Fruit fly (Drosophila melanogaster) whole organism, embryonic: Measurements from ENCODE around the gene Ror.

Experiments
- B-H1 ChIP-seq: fragments of 200-800 bp; sonication (Bioruptor generic); IDR thresholded peaks from 3 replicates; pipeline ENCODE4 v1.3.6; 2022; ENCODE audit warnings: missing biosample characterization, missing genetic modification characterization
- BEAF-32 ChIP-seq: fragments of 200-800 bp; sonication (Bioruptor generic); optimal IDR thresholded peaks from 3 replicates; lab custom pipeline; 2017; ENCODE audit warnings: missing biosample characterization, missing genetic modification characterization, mild to moderate bottlenecking, moderate library complexity, missing genetic modification reagents
- CG10565 ChIP-seq: fragments of 200-800 bp; sonication (Bioruptor generic); optimal IDR thresholded peaks from 3 replicates; lab custom pipeline; 2016; ENCODE audit warnings: missing biosample characterization, mild to moderate bottlenecking, missing genetic modification characterization
- CG11093 ChIP-seq: fragments of 200-800 bp; sonication (Bioruptor generic); IDR thresholded peaks from 3 replicates; pipeline ENCODE4 v1.3.6; 2022; ENCODE audit warnings: missing biosample characterization, missing genetic modification characterization
- CG11696 ChIP-seq: fragments of 200-800 bp; sonication (Bioruptor generic); IDR thresholded peaks from 2 replicates; pipeline ENCODE4 v1.3.6; 2022; ENCODE audit warnings: missing biosample characterization, missing genetic modification characterization
- CG11723 ChIP-seq: fragments of 200-800 bp; sonication (Bioruptor generic); optimal IDR thresholded peaks from 2 replicates; lab custom pipeline; 2017; ENCODE audit warnings: missing biosample characterization, mild to moderate bottlenecking, missing genetic modification characterization
- CG12659 ChIP-seq: fragments of 200-800 bp; sonication (Bioruptor generic); optimal IDR thresholded peaks from 3 replicates; lab custom pipeline; 2017; ENCODE audit warnings: mild to moderate bottlenecking, missing biosample characterization, missing genetic modification reagents, missing genetic modification characterization
- CG13287 ChIP-seq: fragments of 200-800 bp; sonication (Bioruptor generic); IDR thresholded peaks from 2 replicates; pipeline ENCODE4 v1.3.6; 2022; ENCODE audit warnings: missing biosample characterization, missing genetic modification characterization; ENCODE audit not compliant: partially characterized antibody
- CG13424 ChIP-seq: fragments of 200-800 bp; sonication (Bioruptor generic); optimal IDR thresholded peaks from 2 replicates; lab custom pipeline; 2019; ENCODE audit warnings: missing biosample characterization, mild to moderate bottlenecking, missing genetic modification characterization, moderate library complexity
- CG13894 ChIP-seq: fragments of 200-800 bp; sonication (Bioruptor generic); optimal IDR thresholded peaks from 3 replicates; lab custom pipeline; 2018; ENCODE audit warnings: missing biosample characterization, mild to moderate bottlenecking, missing genetic modification characterization, moderate library complexity
- CG14441 ChIP-seq: fragments of 200-800 bp; sonication (Bioruptor generic); IDR thresholded peaks from 2 replicates; pipeline ENCODE4 v1.3.6; 2022; ENCODE audit warnings: missing biosample characterization, missing genetic modification characterization
- CG2202 ChIP-seq: fragments of 200-800 bp; sonication (Bioruptor generic); optimal IDR thresholded peaks from 2 replicates; lab custom pipeline; 2018; ENCODE audit warnings: missing biosample characterization, mild to moderate bottlenecking, missing genetic modification characterization
- CG2875 ChIP-seq: fragments of 200-800 bp; sonication (Bioruptor generic); optimal IDR thresholded peaks from 2 replicates; lab custom pipeline; 2017; ENCODE audit warnings: missing biosample characterization, mild to moderate bottlenecking, missing genetic modification characterization, missing genetic modification reagents
- CG31441 ChIP-seq: fragments of 200-800 bp; sonication (Bioruptor generic); IDR thresholded peaks from 2 replicates; pipeline ENCODE4 v1.3.6; 2022; ENCODE audit warnings: missing biosample characterization, missing genetic modification characterization
- CG4282 ChIP-seq: fragments of 200-800 bp; sonication (Bioruptor generic); optimal IDR thresholded peaks from 2 replicates; lab custom pipeline; 2016; ENCODE audit warnings: missing biosample characterization, missing genetic modification characterization
- CG4820 ChIP-seq: fragments of 200-800 bp; sonication (Bioruptor generic); optimal IDR thresholded peaks from 3 replicates; lab custom pipeline; 2016; ENCODE audit warnings: missing biosample characterization, missing genetic modification characterization
- CG4854 ChIP-seq: fragments of 200-800 bp; sonication (Bioruptor generic); optimal IDR thresholded peaks from 2 replicates; lab custom pipeline; 2016; ENCODE audit warnings: missing biosample characterization, missing genetic modification characterization, inconsistent platforms
- CG5245 ChIP-seq: fragments of 200-800 bp; sonication (Bioruptor generic); optimal IDR thresholded peaks from 3 replicates; lab custom pipeline; 2016; ENCODE audit warnings: missing biosample characterization, missing genetic modification characterization
- CG6272 ChIP-seq: fragments of 200-800 bp; sonication (Bioruptor generic); IDR thresholded peaks from 2 replicates; pipeline ENCODE4 v1.3.6; 2022; ENCODE audit warnings: missing biosample characterization, missing genetic modification characterization
- CG7372 ChIP-seq: fragments of 200-800 bp; sonication (Bioruptor generic); IDR thresholded peaks from 2 replicates; pipeline ENCODE4 v1.3.6; 2022; ENCODE audit warnings: missing biosample characterization, missing genetic modification characterization
- CG7556 ChIP-seq: fragments of 200-800 bp; sonication (Bioruptor generic); optimal IDR thresholded peaks from 2 replicates; lab custom pipeline; 2017; ENCODE audit warnings: missing biosample characterization, mild to moderate bottlenecking, missing genetic modification characterization
- CG7987 ChIP-seq: fragments of 200-800 bp; sonication (Bioruptor generic); optimal IDR thresholded peaks from 2 replicates; lab custom pipeline; 2018; ENCODE audit warnings: missing biosample characterization, mild to moderate bottlenecking, missing genetic modification characterization, moderate library complexity
- CkIIα-i1 ChIP-seq: fragments of 200-800 bp; sonication (Bioruptor generic); IDR thresholded peaks from 2 replicates; pipeline ENCODE4 v1.3.6; 2022; ENCODE audit warnings: missing biosample characterization, missing genetic modification characterization
- Dbx ChIP-seq: fragments of 200-800 bp; sonication (Bioruptor generic); IDR thresholded peaks from 3 replicates; pipeline ENCODE4 v1.3.6; 2022; ENCODE audit warnings: missing biosample characterization, missing genetic modification characterization
- E2f1 ChIP-seq: fragments of 200-800 bp; sonication (Bioruptor generic); IDR thresholded peaks from 2 replicates; pipeline ENCODE4 v1.3.6; 2022; ENCODE audit warnings: missing biosample characterization, missing genetic modification characterization
- Fer2 ChIP-seq: fragments of 200-800 bp; sonication (Bioruptor generic); optimal IDR thresholded peaks from 2 replicates; lab custom pipeline; 2018; ENCODE audit warnings: missing biosample characterization, mild to moderate bottlenecking, missing genetic modification characterization, moderate library complexity
- HLH4C ChIP-seq: fragments of 200-800 bp; sonication (Bioruptor generic); IDR thresholded peaks from 3 replicates; pipeline ENCODE4 v1.3.6; 2022; ENCODE audit warnings: missing biosample characterization, missing genetic modification characterization; ENCODE audit not compliant: partially characterized antibody
- HLHmδ ChIP-seq: fragments of 200-800 bp; sonication (Bioruptor generic); optimal IDR thresholded peaks from 2 replicates; lab custom pipeline; 2018; ENCODE audit warnings: missing biosample characterization, mild to moderate bottlenecking, missing genetic modification characterization, moderate library complexity
- Meics ChIP-seq: fragments of 200-800 bp; sonication (Bioruptor generic); optimal IDR thresholded peaks from 2 replicates; lab custom pipeline; 2017; ENCODE audit warnings: missing biosample characterization, mild to moderate bottlenecking, missing genetic modification characterization
- Neu2 ChIP-seq: fragments of 200-800 bp; sonication (Bioruptor generic); optimal IDR thresholded peaks from 3 replicates; lab custom pipeline; 2016; ENCODE audit warnings: missing biosample characterization, missing genetic modification characterization, borderline replicate concordance
- Sry-β ChIP-seq: fragments of 200-800 bp; sonication (Bioruptor generic); optimal IDR thresholded peaks from 2 replicates; lab custom pipeline; 2018; ENCODE audit warnings: missing biosample characterization, mild to moderate bottlenecking, missing genetic modification characterization, moderate library complexity
- Vsx1 ChIP-seq: fragments of 200-800 bp; sonication (Bioruptor generic); optimal IDR thresholded peaks from 2 replicates; lab custom pipeline; 2017; ENCODE audit warnings: missing biosample characterization, mild to moderate bottlenecking, missing genetic modification characterization, missing genetic modification reagents
- ara ChIP-seq: fragments of 200-800 bp; sonication (Bioruptor generic); IDR thresholded peaks from 2 replicates; pipeline ENCODE4 v1.3.6; 2022; ENCODE audit warnings: missing biosample characterization, missing genetic modification characterization
- btn ChIP-seq: fragments of 200-800 bp; sonication (Bioruptor generic); optimal IDR thresholded peaks from 2 replicates; lab custom pipeline; 2016; ENCODE audit warnings: missing biosample characterization, missing genetic modification characterization
- chm ChIP-seq: fragments of 200-800 bp; sonication (Bioruptor generic); IDR thresholded peaks from 2 replicates; pipeline ENCODE4 v1.3.6; 2022; ENCODE audit warnings: missing biosample characterization, missing genetic modification characterization
- corto ChIP-seq: fragments of 200-800 bp; sonication (Bioruptor generic); optimal IDR thresholded peaks from 2 replicates; lab custom pipeline; 2016; ENCODE audit warnings: missing biosample characterization, mild to moderate bottlenecking, missing genetic modification characterization, moderate library complexity
- danr ChIP-seq: fragments of 200-800 bp; sonication (Bioruptor generic); IDR thresholded peaks from 2 replicates; pipeline ENCODE4 v1.3.6; 2022; ENCODE audit warnings: missing biosample characterization, missing genetic modification characterization
- fu2 ChIP-seq: fragments of 200-800 bp; sonication (Bioruptor generic); optimal IDR thresholded peaks from 2 replicates; lab custom pipeline; 2016; ENCODE audit warnings: missing biosample characterization, missing genetic modification characterization
- gem ChIP-seq: fragments of 200-800 bp; sonication (Bioruptor generic); optimal IDR thresholded peaks from 2 replicates; lab custom pipeline; 2019; ENCODE audit warnings: missing biosample characterization, mild to moderate bottlenecking, missing genetic modification characterization, moderate library complexity
- lbe ChIP-seq: fragments of 200-800 bp; sonication (Bioruptor generic); optimal IDR thresholded peaks from 2 replicates; lab custom pipeline; 2016; ENCODE audit warnings: missing biosample characterization, mild to moderate bottlenecking, missing genetic modification characterization
- mld ChIP-seq: fragments of 200-800 bp; sonication (Bioruptor generic); IDR thresholded peaks from 3 replicates; pipeline ENCODE4 v1.3.6; 2022; ENCODE audit warnings: missing biosample characterization, missing genetic modification characterization; ENCODE audit not compliant: partially characterized antibody
- odd ChIP-seq: fragments of 200-800 bp; sonication (Bioruptor generic); optimal IDR thresholded peaks from 2 replicates; lab custom pipeline; 2017; ENCODE audit warnings: missing biosample characterization, mild to moderate bottlenecking, missing genetic modification characterization
- otp ChIP-seq: fragments of 200-800 bp; sonication (Bioruptor generic); IDR thresholded peaks from 3 replicates; pipeline ENCODE4, ENCODE4 v1.3.6; 2022; ENCODE audit warnings: missing biosample characterization, missing genetic modification characterization
- pfk ChIP-seq: fragments of 200-800 bp; sonication (Bioruptor generic); optimal IDR thresholded peaks from 2 replicates; lab custom pipeline; 2018; ENCODE audit warnings: missing biosample characterization, mild to moderate bottlenecking, missing genetic modification characterization, moderate library complexity
- sc ChIP-seq, 3 experiments: fragments of >200 bp in 2 of 3; fragments of 200-800 bp in 1 of 3; sonication (Bioruptor generic) in 1 of 3; optimal IDR thresholded peaks; 2 replicates in 2 of 3; 3 replicates in 1 of 3; lab custom pipeline; 2017; ENCODE audit warnings: mild to moderate bottlenecking in 1 of 3, missing biosample characterization in 1 of 3, missing genetic modification characterization in 1 of 3, missing genetic modification reagents in 1 of 3
- scrt ChIP-seq: fragments of 200-800 bp; sonication (Bioruptor generic); optimal IDR thresholded peaks from 2 replicates; lab custom pipeline; 2018; ENCODE audit warnings: missing biosample characterization, mild to moderate bottlenecking, missing genetic modification characterization, moderate library complexity
- sd ChIP-seq: fragments of 200-800 bp; sonication (Bioruptor generic); optimal IDR thresholded peaks from 3 replicates; lab custom pipeline; 2018; ENCODE audit warnings: missing biosample characterization, mild to moderate bottlenecking, missing genetic modification characterization, moderate library complexity
- so ChIP-seq: fragments of 200-800 bp; sonication (Bioruptor generic); IDR thresholded peaks from 3 replicates; pipeline ENCODE4 v1.3.6; 2022; ENCODE audit warnings: missing biosample characterization, missing genetic modification characterization
- tx ChIP-seq: fragments of 200-800 bp; sonication (Bioruptor generic); optimal IDR thresholded peaks from 2 replicates; lab custom pipeline; 2016; ENCODE audit warnings: missing biosample characterization, missing genetic modification characterization
- yki ChIP-seq: fragments of >200 bp; optimal IDR thresholded peaks from 3 replicates; lab custom pipeline; 2018
- zfh1 ChIP-seq: fragments of 200-800 bp; sonication (Bioruptor generic); IDR thresholded peaks from 3 replicates; pipeline ENCODE4 v1.3.6; 2022; ENCODE audit warnings: missing biosample characterization, missing genetic modification characterization

Gene Ror

dm6 chr2L:10303786-10304185 is 52.1 kb downstream of the Ror start, which contains the start of gene nmd (continued):
- TF ChIP-seq BEAF-32 (peak; percentile 41), HLHmδ (no peak), sc (optimal IDR thresholded peaks at IDR 0.05; lab: Kevin White, UChicago) (no peak), sc (GFP tag; optimal IDR thresholded peaks at IDR 0.05; lab: Kevin White, UChicago) (no peak), HLH4C (GFP tag; lab: Robert Waterston, UW) (no peak), CG2875 (GFP tag; lab: Kevin White, UChicago) (no peak), Meics (GFP tag; lab: Kevin White, UChicago) (no peak), CG2202 (tag; lab: Kevin White, UChicago) (no peak), gem (tag; lab: Kevin White, UChicago) (peak; percentile 16), CG12659 (peak; percentile 55), zfh1 (GFP tag; lab: Robert Waterston, UW) (no peak), scrt (GFP tag; lab: Kevin White, UChicago) (no peak), Neu2 (GFP tag; lab: Kevin White, UChicago) (no peak), btn (GFP tag; lab: Kevin White, UChicago) (no peak), CG13287 (GFP tag; lab: Robert Waterston, UW) (peak; percentile 53), so (no peak), CG11723 (GFP tag; lab: Kevin White, UChicago) (no peak), mld (GFP tag; lab: Robert Waterston, UW) (no peak), tx (no peak), CkIIα-i1 (GFP tag; lab: Robert Waterston, UW) (no peak), CG13894 (tag; lab: Kevin White, UChicago) (peak; percentile 26), fu2 (GFP tag; lab: Kevin White, UChicago) (no peak), CG4854 (GFP tag; lab: Kevin White, UChicago) (no peak), E2f1 (no peak), yki (lab: Kevin White, UChicago) (no peak), Fer2 (tag; lab: Kevin White, UChicago) (no peak), CG7556 (GFP tag; lab: Kevin White, UChicago) (no peak), Sry-β (GFP tag; lab: Kevin White, UChicago) (no peak), CG11093 (GFP tag; lab: Robert Waterston, UW) (no peak), CG11696 (no peak), CG14441 (GFP tag; lab: Robert Waterston, UW) (no peak), Dbx (no peak), CG31441 (GFP tag; lab: Robert Waterston, UW) (no peak), CG6272 (no peak), B-H1 (no peak), CG4820 (GFP tag; lab: Kevin White, UChicago) (no peak), ara (GFP tag; lab: Robert Waterston, UW) (no peak), CG10565 (GFP tag; lab: Kevin White, UChicago) (no peak), CG7372 (no peak), pfk (GFP tag; lab: Kevin White, UChicago) (peak; percentile 95), danr (GFP tag; lab: Robert Waterston, UW) (no peak), CG5245 (GFP tag; lab: Kevin White, UChicago) (no peak), otp (GFP tag; lab: Robert Waterston, UW) (no peak), corto (GFP tag; lab: Kevin White, UChicago) (no peak), CG13424 (tag; lab: Kevin White, UChicago) (no peak), chm (no peak), lbe (GFP tag; lab: Kevin White, UChicago) (no peak), sd (tag; lab: Kevin White, UChicago) (no peak), CG7987 (GFP tag; lab: Kevin White, UChicago) (peak; percentile 17), odd (GFP tag; lab: Kevin White, UChicago) (no peak), Vsx1 (no peak), CG4282 (GFP tag; lab: Kevin White, UChicago) (no peak)
